Fruit fly (Drosophila melanogaster) whole organism, wandering third instar larva: Measurements from ENCODE around the gene ninaB.

Experiments
- Abd-B ChIP-seq: fragments of >200 bp; optimal IDR thresholded peaks from 2 replicates; lab custom pipeline; 2017; ENCODE audit warnings: missing biosample characterization, missing genetic modification characterization
- CG32264 ChIP-seq: fragments of 200-800 bp; sonication (Bioruptor generic); optimal IDR thresholded peaks from 2 replicates; lab custom pipeline; 2016; ENCODE audit warnings: missing biosample characterization, missing genetic modification characterization
- CG9705 ChIP-seq: fragments of 200-800 bp; sonication (Bioruptor generic); optimal IDR thresholded peaks from 2 replicates; lab custom pipeline; 2018; ENCODE audit warnings: missing biosample characterization, mild to moderate bottlenecking, missing genetic modification characterization
- CrebA ChIP-seq: fragments of 200-800 bp; sonication (Bioruptor generic); optimal IDR thresholded peaks from 2 replicates; lab custom pipeline; 2016; ENCODE audit warnings: missing biosample characterization, mild to moderate bottlenecking, missing genetic modification characterization, borderline replicate concordance
- Dfd ChIP-seq: fragments of >200 bp; optimal IDR thresholded peaks from 2 replicates; lab custom pipeline; 2017; ENCODE audit warnings: missing biosample characterization, missing genetic modification characterization
- Dif ChIP-seq: fragments of 200-275, 200-300 bp; sonication (Bioruptor generic); optimal IDR thresholded peaks from 2 replicates; lab custom pipeline; 2018; ENCODE audit warnings: missing biosample characterization, missing genetic modification characterization; ENCODE audit not compliant: partially characterized antibody
- GATAd ChIP-seq: sonication (Bioruptor generic); optimal IDR thresholded peaks from 2 replicates; lab custom pipeline; 2016; ENCODE audit warnings: missing biosample characterization, missing genetic modification characterization
- HLH106 ChIP-seq: fragments of 200-800 bp; optimal IDR thresholded peaks from 3 replicates; lab custom pipeline; 2019; ENCODE audit warnings: missing biosample characterization, mild to moderate bottlenecking, missing genetic modification characterization, moderate library complexity
- Hnf4 ChIP-seq: fragments of 200-800 bp; sonication (Bioruptor generic); optimal IDR thresholded peaks from 2 replicates; lab custom pipeline; 2016; ENCODE audit warnings: missing biosample characterization, mild to moderate bottlenecking, missing genetic modification characterization
- Hr78 ChIP-seq: fragments of >200 bp; optimal IDR thresholded peaks from 2 replicates; lab custom pipeline; 2017; ENCODE audit warnings: missing biosample characterization, missing genetic modification characterization
- Hr83 ChIP-seq: fragments of 200-300 bp; sonication (Bioruptor generic); optimal IDR thresholded peaks from 2 replicates; lab custom pipeline; 2016; ENCODE audit warnings: missing biosample characterization, mild to moderate bottlenecking, missing genetic modification characterization, moderate library complexity; ENCODE audit not compliant: poor library complexity, severe bottlenecking
- Jra ChIP-seq: sonication (Bioruptor generic); optimal IDR thresholded peaks from 2 replicates; lab custom pipeline; 2016; ENCODE audit warnings: missing biosample characterization, missing genetic modification characterization
- Mio ChIP-seq: sonication (Bioruptor generic); optimal IDR thresholded peaks from 2 replicates; lab custom pipeline; 2016; ENCODE audit warnings: missing biosample characterization, missing genetic modification characterization
- Myc ChIP-seq: fragments of >200 bp; optimal IDR thresholded peaks from 2 replicates; lab custom pipeline; 2017
- N ChIP-seq: fragments of >200 bp; optimal IDR thresholded peaks from 2 replicates; lab custom pipeline; 2018; ENCODE audit warnings: missing biosample characterization, missing external identifiers, missing genetic modification characterization
- OdsH ChIP-seq: fragments of 200-800 bp; sonication (Bioruptor generic); optimal IDR thresholded peaks from 2 replicates; lab custom pipeline; 2016; ENCODE audit warnings: missing biosample characterization, mild to moderate bottlenecking, missing genetic modification characterization
- Rel ChIP-seq, 2 experiments: fragments of 200-800 bp; sonication (Bioruptor generic) in 1 of 2; optimal IDR thresholded peaks; 2 replicates in 1 of 2; 3 replicates in 1 of 2; lab custom pipeline; 2016 to 2019; ENCODE audit warnings: mild to moderate bottlenecking in 2 of 2, missing biosample characterization in 2 of 2, missing genetic modification characterization in 2 of 2, moderate library complexity in 1 of 2
- Sp1 ChIP-seq: fragments of 200-800 bp; sonication (Bioruptor generic); optimal IDR thresholded peaks from 3 replicates; lab custom pipeline; 2019; ENCODE audit warnings: missing biosample characterization, mild to moderate bottlenecking, missing genetic modification characterization, moderate library complexity
- Vsx2 ChIP-seq: fragments of 200-300, 225-300 bp; sonication (Bioruptor generic); optimal IDR thresholded peaks from 2 replicates; lab custom pipeline; 2018; ENCODE audit warnings: missing biosample characterization, missing genetic modification characterization; ENCODE audit not compliant: partially characterized antibody
- br ChIP-seq: fragments of 200-800 bp; sonication (Bioruptor generic); optimal IDR thresholded peaks from 2 replicates; lab custom pipeline; 2016; ENCODE audit warnings: missing biosample characterization, missing genetic modification characterization
- brk ChIP-seq: fragments of 200-800 bp; sonication (Bioruptor generic); optimal IDR thresholded peaks from 2 replicates; lab custom pipeline; 2016; ENCODE audit warnings: missing biosample characterization, mild to moderate bottlenecking, missing genetic modification characterization
- dl ChIP-seq, 2 experiments: fragments of 175-275, 200-275 bp in 1 of 2; fragments of 200-275 bp in 1 of 2; sonication (Bioruptor generic); optimal IDR thresholded peaks; lab custom pipeline; 2018; ENCODE audit warnings: mild to moderate bottlenecking in 2 of 2, missing biosample characterization in 2 of 2, missing genetic modification characterization in 2 of 2, moderate library complexity in 2 of 2; ENCODE audit not compliant: partially characterized antibody in 2 of 2, insufficient read depth in 1 of 2
- dmrt93B ChIP-seq: fragments of 200-800 bp; sonication (Bioruptor generic); optimal IDR thresholded peaks from 2 replicates; lab custom pipeline; 2018; ENCODE audit warnings: missing biosample characterization, mild to moderate bottlenecking, missing genetic modification characterization
- ey ChIP-seq: fragments of 200-800 bp; sonication (Bioruptor generic); optimal IDR thresholded peaks from 2 replicates; lab custom pipeline; 2016; ENCODE audit warnings: missing biosample characterization, missing genetic modification characterization
- foxo ChIP-seq, 2 experiments: fragments of 200-800 bp; sonication (Bioruptor generic); optimal IDR thresholded peaks; 2 replicates in 1 of 2; 3 replicates in 1 of 2; lab custom pipeline; 2016 to 2017; ENCODE audit warnings: missing biosample characterization in 2 of 2, missing genetic modification characterization in 2 of 2
- fru ChIP-seq: fragments of 200-800 bp; sonication (Bioruptor generic); optimal IDR thresholded peaks from 3 replicates; lab custom pipeline; 2016; ENCODE audit warnings: missing biosample characterization, mild to moderate bottlenecking, missing genetic modification characterization
- h ChIP-seq: fragments of 200-800 bp; sonication (Bioruptor generic); optimal IDR thresholded peaks from 3 replicates; lab custom pipeline; 2016; ENCODE audit warnings: missing biosample characterization, mild to moderate bottlenecking, missing genetic modification characterization
- jim ChIP-seq: fragments of 175-275, 200-325 bp; sonication (Bioruptor generic); optimal IDR thresholded peaks from 2 replicates; lab custom pipeline; 2016; ENCODE audit warnings: missing biosample characterization, mild to moderate bottlenecking, missing genetic modification characterization
- lola ChIP-seq: fragments of >200 bp; optimal IDR thresholded peaks from 2 replicates; lab custom pipeline; 2017; ENCODE audit warnings: missing biosample characterization, missing genetic modification characterization
- pan ChIP-seq: fragments of >200 bp; optimal IDR thresholded peaks from 2 replicates; lab custom pipeline; 2017
- rgr ChIP-seq: fragments of 200-800 bp; sonication (Bioruptor generic); optimal IDR thresholded peaks from 3 replicates; lab custom pipeline; 2016; ENCODE audit warnings: missing biosample characterization, mild to moderate bottlenecking, missing genetic modification characterization
- sage ChIP-seq: fragments of 200-800 bp; sonication (Bioruptor generic); optimal IDR thresholded peaks from 2 replicates; lab custom pipeline; 2016; ENCODE audit warnings: missing biosample characterization, mild to moderate bottlenecking, missing genetic modification characterization
- sv ChIP-seq: fragments of 200-800 bp; sonication (Bioruptor generic); optimal IDR thresholded peaks from 3 replicates; lab custom pipeline; 2016; ENCODE audit warnings: missing biosample characterization, missing genetic modification characterization
- tai ChIP-seq: sonication (Bioruptor generic); optimal IDR thresholded peaks from 2 replicates; lab custom pipeline; 2016; ENCODE audit warnings: missing biosample characterization, missing genetic modification characterization
- usp ChIP-seq: fragments of >200 bp; optimal IDR thresholded peaks from 2 replicates; lab custom pipeline; 2017; ENCODE audit warnings: missing biosample characterization, missing genetic modification characterization
- woc ChIP-seq: sonication (Bioruptor generic); optimal IDR thresholded peaks from 2 replicates; lab custom pipeline; 2016; ENCODE audit warnings: missing biosample characterization, mild to moderate bottlenecking, missing genetic modification characterization

ninaB gene

DNA sequence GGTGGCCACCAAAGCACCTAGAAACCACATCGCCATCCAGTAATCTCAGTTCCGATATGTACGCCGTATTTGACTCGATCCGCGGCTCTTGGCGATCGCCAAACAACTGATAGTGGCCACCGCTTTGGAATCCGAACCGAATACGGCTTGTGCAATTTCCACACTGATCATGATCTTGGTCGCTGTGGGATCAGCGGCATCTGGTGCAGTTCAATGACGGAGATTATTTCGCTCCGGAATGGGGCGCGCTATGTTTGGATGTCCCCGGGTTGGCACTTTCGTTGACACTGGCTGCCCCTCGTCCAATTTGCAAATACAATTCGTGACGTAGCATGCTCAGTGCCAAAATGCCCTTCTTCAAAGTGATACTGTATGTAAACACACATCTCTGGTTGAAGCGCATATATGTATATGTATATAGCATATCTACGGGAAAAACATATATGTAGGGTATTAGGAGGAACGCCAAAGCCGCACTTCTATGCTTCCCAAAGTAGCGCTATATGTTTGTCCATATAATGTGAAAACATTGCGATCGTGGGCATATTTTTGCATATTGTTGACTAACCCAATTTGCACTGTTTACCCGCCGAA, 5.0 kb downstream of the ninaB start, which contains the start of gene Adgf-D:
Adgf-D (minus strand) TSS at position 111 of the 594 bp plus-strand sequence.
- no peak for TF ChIP-seq CG32264
- no peak for TF ChIP-seq sv
- no peak for TF ChIP-seq Hr83
- no peak for TF ChIP-seq GATAd (GFP tag; lab: Kevin White, UChicago)
- TF ChIP-seq Dfd (GFP tag; lab: Kevin White, UChicago): no peak
- TF ChIP-seq Rel (GFP tag; optimal IDR thresholded peaks at IDR 0.05; lab: Kevin White, UChicago): no peak
- TF ChIP-seq Rel (tag; optimal IDR thresholded peaks at IDR 0.05; lab: Kevin White, UChicago): peak; percentile 55
- TF ChIP-seq Jra (GFP tag; lab: Kevin White, UChicago): no peak

DNA sequence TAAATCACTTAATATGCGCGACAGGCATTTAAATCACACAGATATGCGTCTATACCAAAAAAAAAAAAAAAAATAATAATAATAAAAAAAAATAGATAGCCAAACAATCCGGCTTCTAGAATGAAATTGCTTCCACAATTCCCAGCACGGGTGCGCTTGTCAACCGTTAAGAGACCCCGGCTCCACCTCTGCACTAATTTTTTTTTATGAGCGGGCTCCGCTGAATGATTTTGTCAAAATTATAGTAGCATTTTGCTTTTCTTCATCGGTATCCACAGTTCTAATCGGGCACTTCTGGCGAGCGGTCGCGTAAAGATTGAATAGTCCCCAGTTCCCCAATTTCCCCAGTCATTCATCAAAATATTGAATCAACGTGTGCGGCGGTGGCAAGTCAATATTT, 6.1 kb downstream of the ninaB start, which contains the start of gene Adgf-C:
Adgf-C (plus strand) TSS at position 301 of the 400 bp plus-strand sequence.
- no peak for TF ChIP-seq OdsH (GFP tag; lab: Kevin White, UChicago)
- no peak for TF ChIP-seq N
- no peak for TF ChIP-seq CG32264
- TF ChIP-seq Hr83: no peak
- TF ChIP-seq Dif (GFP tag; lab: Kevin White, UChicago): no peak
- no peak for TF ChIP-seq pan (lab: Kevin White, UChicago)
- TF ChIP-seq foxo (GFP tag; optimal IDR thresholded peaks at IDR 0.05; lab: Kevin White, UChicago): no peak
- no peak for TF ChIP-seq GATAd (GFP tag; lab: Kevin White, UChicago)
- TF ChIP-seq Rel (GFP tag; optimal IDR thresholded peaks at IDR 0.05; lab: Kevin White, UChicago): no peak
- no peak for TF ChIP-seq Rel (tag; optimal IDR thresholded peaks at IDR 0.05; lab: Kevin White, UChicago)
- no peak for TF ChIP-seq dmrt93B
- no peak for TF ChIP-seq sv
- TF ChIP-seq fru (GFP tag; lab: Kevin White, UChicago): no peak
- TF ChIP-seq usp (GFP tag; lab: Kevin White, UChicago): no peak
- no peak for TF ChIP-seq br (GFP tag; lab: Kevin White, UChicago)
- no peak for TF ChIP-seq rgr (GFP tag; lab: Kevin White, UChicago)
- no peak for TF ChIP-seq jim (GFP tag; lab: Kevin White, UChicago)
- TF ChIP-seq lola (GFP tag; lab: Kevin White, UChicago): no peak
- no peak for TF ChIP-seq sage (GFP tag; lab: Kevin White, UChicago)
- TF ChIP-seq Hnf4 (GFP tag; lab: Kevin White, UChicago): no peak

DNA sequence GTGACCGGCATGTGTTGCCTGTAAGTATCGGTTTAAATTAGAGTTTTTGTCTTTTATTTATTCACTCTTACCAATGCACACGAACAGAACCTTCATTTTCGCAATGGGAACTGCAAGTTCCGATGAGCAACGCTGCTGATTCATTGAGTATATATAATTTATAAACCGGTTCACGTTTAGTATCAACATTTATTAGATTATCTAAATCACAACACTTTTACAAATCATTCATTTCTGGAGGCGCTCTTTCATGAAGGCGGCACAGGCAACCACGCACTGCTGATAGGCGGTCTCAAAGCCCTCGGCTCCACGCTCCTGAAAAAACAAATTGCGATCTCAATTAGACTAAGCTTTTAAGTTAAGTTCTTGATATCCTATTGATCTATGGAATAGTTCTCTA, 9.5 kb downstream of the ninaB start, which contains the start of gene Argp:
Argp (minus strand) TSS at position 101 of the 400 bp plus-strand sequence.
- TF ChIP-seq foxo (GFP tag; optimal IDR thresholded peaks at IDR 0.05; lab: Kevin White, UChicago) (no peak), br (GFP tag; lab: Kevin White, UChicago) (no peak), h (GFP tag; lab: Kevin White, UChicago) (no peak), HLH106 (no peak), Vsx2 (GFP tag; lab: Kevin White, UChicago) (no peak), rgr (GFP tag; lab: Kevin White, UChicago) (no peak), woc (GFP tag; lab: Kevin White, UChicago) (no peak), Mio (GFP tag; lab: Kevin White, UChicago) (no peak), lola (GFP tag; lab: Kevin White, UChicago) (no peak), tai (GFP tag; lab: Kevin White, UChicago) (no peak), CG9705 (GFP tag; lab: Kevin White, UChicago) (no peak), Sp1 (GFP tag; lab: Kevin White, UChicago) (no peak)

DNA sequence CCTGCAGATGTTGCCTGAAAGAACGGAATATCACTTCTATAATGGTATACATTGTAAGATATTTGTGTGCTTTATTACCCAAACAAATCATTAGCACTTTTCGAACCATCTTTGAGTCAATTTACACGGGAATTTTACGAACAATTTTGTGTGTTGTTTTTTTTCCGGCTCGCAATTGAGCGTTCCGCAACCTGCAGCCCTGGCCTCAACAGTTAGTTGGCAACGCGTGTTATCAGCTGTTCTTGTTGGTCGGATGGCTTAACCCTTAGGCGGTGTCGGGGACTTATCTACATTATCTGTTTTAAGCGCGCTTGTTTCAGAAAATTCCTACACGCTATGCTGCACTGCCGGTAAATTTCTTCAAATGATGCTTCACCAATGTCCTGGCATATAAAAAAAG, 10.3 kb downstream of the ninaB start:
- TF ChIP-seq HLH106 (peak; percentile 24), Rel (GFP tag; optimal IDR thresholded peaks at IDR 0.05; lab: Kevin White, UChicago) (no peak), Rel (tag; optimal IDR thresholded peaks at IDR 0.05; lab: Kevin White, UChicago) (peak; percentile 51), woc (GFP tag; lab: Kevin White, UChicago) (peak; percentile 65), Abd-B (GFP tag; lab: Kevin White, UChicago) (no peak)

DNA sequence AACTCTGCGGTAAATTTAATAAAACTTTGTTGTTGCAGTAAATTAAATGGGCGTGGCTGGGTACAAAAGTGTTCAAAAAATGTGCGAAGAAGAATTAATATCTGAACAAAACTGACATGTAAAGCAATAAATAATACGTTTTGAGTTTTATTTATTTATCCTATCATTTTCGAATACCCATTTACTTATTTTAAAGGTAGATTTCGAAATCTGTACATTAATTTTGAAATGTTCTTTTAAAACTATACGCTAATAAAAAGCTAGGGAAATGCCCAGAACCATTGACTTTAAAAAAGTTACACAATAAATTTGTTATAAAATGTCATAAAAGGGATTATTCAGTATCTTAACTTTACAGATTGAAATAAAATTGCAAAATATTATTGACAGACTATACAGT, 11.4 kb downstream of the ninaB start, which contains the start of the genes primo-1 and primo-2:
primo-1 (minus strand) TSS at position 101 of the 400 bp plus-strand sequence.
primo-2 (minus strand) TSS at position 101 of the 400 bp plus-strand sequence.
- TF ChIP-seq Hr78 (GFP tag; lab: Kevin White, UChicago) (no peak), CrebA (no peak), CG32264 (no peak), usp (GFP tag; lab: Kevin White, UChicago) (no peak), rgr (GFP tag; lab: Kevin White, UChicago) (no peak), ey (GFP tag; lab: Kevin White, UChicago) (no peak), brk (GFP tag; lab: Kevin White, UChicago) (no peak), dl (GFP tag; optimal IDR thresholded peaks at IDR 0.05; lab: Kevin White, UChicago; ENCODE audit: insufficient read depth in 1 of 2, partially characterized antibody in 2 of 2) (no peak), OdsH (GFP tag; lab: Kevin White, UChicago) (no peak), CG9705 (GFP tag; lab: Kevin White, UChicago) (no peak), Hr83 (no peak), lola (GFP tag; lab: Kevin White, UChicago) (no peak), Jra (GFP tag; lab: Kevin White, UChicago) (no peak), Myc (lab: Kevin White, UChicago) (no peak), foxo (GFP tag; optimal IDR thresholded peaks at IDR 0.05; lab: Kevin White, UChicago) (no peak), N (no peak)
